Worm (Caenorhabditis elegans) whole organism, L2 larva: ENCODE data around the gene C27D6.1.
A peak's percentile ranks its signal among the peaks of the same experiment; 100 is the strongest.

Experiments used
- C34F6.9 ChIP-seq: fragments of 150-350 bp; optimal IDR thresholded peaks from 2 replicates; lab custom pipeline; 2014; ENCODE audit warnings: missing biosample characterization, missing genetic modification characterization
- F13H6.1 ChIP-seq: sonication (generic microtip); optimal IDR thresholded peaks from 2 replicates; lab custom pipeline; 2016; ENCODE audit warnings: missing genetic modification characterization, missing compliant biosample characterization
- Y55F3AM.14 ChIP-seq: fragments of 200-800 bp; sonication (Bioruptor generic); optimal IDR thresholded peaks from 2 replicates; lab custom pipeline; 2018; ENCODE audit warnings: mild to moderate bottlenecking, missing genetic modification characterization, missing compliant biosample characterization
- ZK546.5 ChIP-seq: sonication (generic microtip); optimal IDR thresholded peaks from 2 replicates; lab custom pipeline; 2017; ENCODE audit warnings: missing biosample characterization, missing genetic modification characterization
- alr-1 ChIP-seq: fragments of 150-350 bp; optimal IDR thresholded peaks from 2 replicates; lab custom pipeline; 2014; ENCODE audit warnings: missing biosample characterization, missing genetic modification characterization
- ama-1 ChIP-seq: fragments of 150-350 bp; optimal IDR thresholded peaks from 2 replicates; lab custom pipeline; 2018; ENCODE audit warnings: inconsistent platforms
- ceh-16 ChIP-seq: fragments of 150-350 bp; optimal IDR thresholded peaks from 2 replicates; lab custom pipeline; 2014; ENCODE audit warnings: missing biosample characterization, missing genetic modification characterization
- ceh-82 ChIP-seq: fragments of 150-350 bp; optimal IDR thresholded peaks from 2 replicates; lab custom pipeline; 2014; ENCODE audit warnings: missing biosample characterization, missing genetic modification characterization
- crh-2 ChIP-seq: sonication (generic microtip); optimal IDR thresholded peaks from 2 replicates; lab custom pipeline; 2017; ENCODE audit warnings: missing biosample characterization, missing genetic modification characterization
- dmd-4 ChIP-seq: sonication (generic microtip); optimal IDR thresholded peaks from 2 replicates; lab custom pipeline; 2017; ENCODE audit warnings: missing biosample characterization, missing genetic modification characterization
- egl-27 ChIP-seq: sonication (generic microtip); optimal IDR thresholded peaks from 3 replicates; lab custom pipeline; 2017; ENCODE audit warnings: missing biosample characterization, missing genetic modification reagents, missing genetic modification characterization
- elt-1 ChIP-seq: fragments of 150-350 bp; optimal IDR thresholded peaks from 2 replicates; lab custom pipeline; 2014; ENCODE audit warnings: missing biosample characterization, missing genetic modification characterization
- elt-3 ChIP-seq: sonication (generic microtip); optimal IDR thresholded peaks from 2 replicates; lab custom pipeline; 2017; ENCODE audit warnings: missing biosample characterization, missing genetic modification characterization
- fos-1 ChIP-seq: fragments of 150-350 bp; optimal IDR thresholded peaks from 2 replicates; lab custom pipeline; 2014; ENCODE audit warnings: missing biosample characterization, missing genetic modification characterization
- gmeb-1 ChIP-seq: fragments of 150-350 bp; optimal IDR thresholded peaks from 2 replicates; lab custom pipeline; 2014; ENCODE audit warnings: missing biosample characterization, missing genetic modification characterization
- lin-11 ChIP-seq: fragments of 150-350 bp; sonication (generic microtip); optimal IDR thresholded peaks from 2 replicates; lab custom pipeline; 2014; ENCODE audit warnings: missing biosample characterization, missing genetic modification characterization, inconsistent platforms, mixed read lengths
- lin-13 ChIP-seq: fragments of 150-350 bp; optimal IDR thresholded peaks from 2 replicates; lab custom pipeline; 2014; ENCODE audit warnings: missing biosample characterization, missing genetic modification reagents, missing genetic modification characterization
- lin-39 ChIP-seq: fragments of 150-350 bp; optimal IDR thresholded peaks from 2 replicates; lab custom pipeline; 2014; ENCODE audit warnings: missing biosample characterization, missing genetic modification reagents, missing genetic modification characterization
- lsy-2 ChIP-seq, 2 experiments: fragments of 150-350 bp in 1 of 2; sonication (generic microtip) in 1 of 2; optimal IDR thresholded peaks; 2 replicates each; lab custom pipeline; 2014 to 2017; ENCODE audit warnings: missing biosample characterization in 2 of 2, missing genetic modification characterization in 2 of 2
- mab-5 ChIP-seq: fragments of 150-350 bp; optimal IDR thresholded peaks from 2 replicates; lab custom pipeline; 2014; ENCODE audit warnings: missing biosample characterization, missing genetic modification characterization
- mbf-1 ChIP-seq: sonication (generic microtip); optimal IDR thresholded peaks from 2 replicates; lab custom pipeline; 2017; ENCODE audit warnings: missing biosample characterization, missing genetic modification characterization
- mdl-1 ChIP-seq, 2 experiments: fragments of 150-350 bp in 1 of 2; sonication (generic microtip) in 1 of 2; optimal IDR thresholded peaks; 2 replicates each; lab custom pipeline; 2017; ENCODE audit warnings: missing biosample characterization in 2 of 2, missing genetic modification characterization in 2 of 2
- nhr-10 ChIP-seq: sonication (generic microtip); optimal IDR thresholded peaks from 2 replicates; lab custom pipeline; 2017; ENCODE audit warnings: missing biosample characterization, missing genetic modification characterization
- nhr-11 ChIP-seq: fragments of 150-350 bp; optimal IDR thresholded peaks from 2 replicates; lab custom pipeline; 2014; ENCODE audit warnings: missing biosample characterization, missing genetic modification characterization
- nhr-12 ChIP-seq: fragments of 150-350 bp; optimal IDR thresholded peaks from 2 replicates; lab custom pipeline; 2014; ENCODE audit warnings: missing biosample characterization, missing genetic modification characterization
- nhr-129 ChIP-seq: fragments of 150-350 bp; optimal IDR thresholded peaks from 2 replicates; lab custom pipeline; 2014; ENCODE audit warnings: missing biosample characterization, missing genetic modification characterization
- nhr-21 ChIP-seq: fragments of 150-350 bp; optimal IDR thresholded peaks from 2 replicates; lab custom pipeline; 2014; ENCODE audit warnings: missing biosample characterization, missing genetic modification characterization
- nhr-237 ChIP-seq: fragments of 150-350 bp; optimal IDR thresholded peaks from 2 replicates; lab custom pipeline; 2014; ENCODE audit warnings: missing biosample characterization, missing genetic modification characterization
- nhr-25 ChIP-seq: fragments of 150-350 bp; sonication (generic microtip); optimal IDR thresholded peaks from 3 replicates; lab custom pipeline; 2014; ENCODE audit warnings: missing biosample characterization, missing genetic modification characterization
- nhr-6 ChIP-seq: fragments of 150-350 bp; optimal IDR thresholded peaks from 2 replicates; lab custom pipeline; 2014; ENCODE audit warnings: missing biosample characterization, missing genetic modification characterization
- nhr-77 ChIP-seq: fragments of 150-350 bp; optimal IDR thresholded peaks from 2 replicates; lab custom pipeline; 2014; ENCODE audit warnings: missing biosample characterization, missing genetic modification characterization
- peb-1 ChIP-seq: fragments of 150-350 bp; optimal IDR thresholded peaks from 2 replicates; lab custom pipeline; 2014; ENCODE audit warnings: missing biosample characterization, missing genetic modification characterization
- sem-4 ChIP-seq: fragments of 150-350 bp; optimal IDR thresholded peaks from 2 replicates; lab custom pipeline; 2014; ENCODE audit warnings: missing biosample characterization, missing genetic modification reagents, missing genetic modification characterization
- skn-1 ChIP-seq: sonication (generic microtip); optimal IDR thresholded peaks from 2 replicates; lab custom pipeline; 2017; ENCODE audit warnings: missing biosample characterization, missing genetic modification characterization
- sma-3 ChIP-seq: sonication (generic microtip); optimal IDR thresholded peaks from 2 replicates; lab custom pipeline; 2016; ENCODE audit warnings: missing genetic modification reagents, missing genetic modification characterization, missing compliant biosample characterization
- sma-9 ChIP-seq, 2 experiments: fragments of 150-350 bp in 1 of 2; sonication (generic microtip) in 1 of 2; optimal IDR thresholded peaks; 2 replicates each; lab custom pipeline; 2014 to 2016; ENCODE audit warnings: missing genetic modification characterization in 2 of 2, mild to moderate bottlenecking in 1 of 2, missing biosample characterization in 1 of 2, missing compliant biosample characterization in 1 of 2, missing genetic modification reagents in 1 of 2, moderate library complexity in 1 of 2
- unc-55 ChIP-seq: fragments of 150-350 bp; sonication (generic microtip); optimal IDR thresholded peaks from 3 replicates; lab custom pipeline; 2014; ENCODE audit warnings: missing biosample characterization, missing genetic modification reagents, missing genetic modification characterization
- zag-1 ChIP-seq: fragments of 150-350 bp; optimal IDR thresholded peaks from 2 replicates; lab custom pipeline; 2014; ENCODE audit warnings: missing biosample characterization, missing genetic modification characterization
- ztf-1 ChIP-seq: fragments of 200-800 bp; sonication (Bioruptor generic); conservative IDR thresholded peaks from 2 replicates; pipeline ENCODE4 v1.3.6; 2022; ENCODE audit warnings: missing genetic modification characterization, missing compliant biosample characterization

Gene C27D6.1

DNA sequence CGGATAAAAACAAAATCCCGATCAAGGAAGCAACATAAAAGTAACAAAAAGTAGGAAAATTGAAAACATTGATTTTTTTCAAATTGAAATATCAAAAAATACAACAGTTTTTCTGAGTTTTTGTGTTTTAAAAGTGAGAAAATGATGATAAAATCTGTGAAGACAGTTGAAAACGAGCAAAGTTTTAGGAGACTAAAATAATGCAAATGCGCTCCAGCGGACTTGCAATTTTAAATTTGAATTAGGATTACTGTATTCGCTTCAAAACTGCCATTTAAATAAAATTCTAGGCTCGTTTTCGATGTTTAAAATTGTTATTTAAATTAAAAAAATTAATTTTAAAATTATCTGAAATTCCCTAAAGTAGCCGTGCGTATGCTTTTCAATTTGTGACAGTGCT is 15.4 kb downstream of the C27D6.1 start:
- TF ChIP-seq sem-4, result no peak
- no peak for TF ChIP-seq alr-1 (tag; lab: Kevin White, UChicago)
- no peak for TF ChIP-seq nhr-77 (tag; lab: Kevin White, UChicago)
- no peak for TF ChIP-seq gmeb-1 (tag; lab: Kevin White, UChicago)
- TF ChIP-seq nhr-12 (tag; lab: Kevin White, UChicago), result no peak
- TF ChIP-seq, all 48 proteins: peak for 0

DNA sequence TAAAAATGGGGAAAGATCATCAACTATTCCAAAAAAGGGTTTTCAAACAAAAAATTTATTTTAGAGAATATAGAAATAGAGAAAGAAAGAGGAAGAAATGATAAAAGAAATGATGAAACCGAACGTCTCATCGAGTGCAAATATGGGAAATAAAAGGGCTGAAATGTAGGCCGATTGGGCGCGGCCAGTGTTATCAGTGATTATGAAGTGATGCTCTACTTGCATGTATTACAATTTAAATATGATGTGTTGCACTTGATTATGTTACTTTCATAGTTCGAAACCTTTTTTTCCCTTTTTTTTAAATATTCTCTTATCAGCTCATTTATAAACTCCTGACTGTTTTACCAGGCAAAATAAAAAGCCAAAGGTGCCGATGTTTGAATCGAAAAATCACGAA is 19.2 kb downstream of the C27D6.1 start:
- TF ChIP-seq F13H6.1, result peak; percentile 52
- TF ChIP-seq lin-11, result no peak
- TF ChIP-seq sma-9 (GFP tag; optimal IDR thresholded peaks at IDR 0.05; lab: Kevin White, UChicago), result peak; percentile 44
- TF ChIP-seq sma-9 (tag; optimal IDR thresholded peaks at IDR 0.05; lab: Kevin White, UChicago), result no peak
- no peak for TF ChIP-seq ceh-16 (tag; lab: Kevin White, UChicago)
- TF ChIP-seq fos-1 (tag; lab: Kevin White, UChicago), result peak; percentile 97

DNA sequence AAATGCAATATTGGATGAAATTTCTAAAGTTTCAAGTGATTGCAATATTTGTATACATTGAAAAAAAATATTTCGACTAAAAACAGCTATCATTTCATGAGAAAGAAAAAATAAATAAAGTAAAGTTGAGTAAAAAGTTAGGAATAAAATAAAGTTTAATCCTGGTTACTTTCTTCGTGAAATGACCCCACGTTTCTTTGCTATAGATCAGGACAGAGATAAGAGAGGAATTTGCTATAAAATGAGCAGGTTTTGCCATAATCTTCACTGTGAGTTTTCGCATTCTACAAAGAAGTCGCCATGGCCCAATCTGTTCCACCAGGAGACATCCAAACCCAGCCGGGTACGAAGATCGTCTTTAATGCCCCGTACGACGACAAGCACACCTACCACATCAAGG is 21.5 kb downstream of the C27D6.1 start, which contains the start of gene msp-49:
msp-49 (plus strand) TSS at position 301 of the 400 bp plus-strand sequence.
- no peak for TF ChIP-seq ceh-16 (tag; lab: Kevin White, UChicago)
- TF ChIP-seq ama-1, result no peak
- TF ChIP-seq mdl-1 (tag; optimal IDR thresholded peaks at IDR 0.05; lab: Kevin White, UChicago), result no peak
- no peak for TF ChIP-seq fos-1 (tag; lab: Kevin White, UChicago)
- no peak for TF ChIP-seq nhr-25 (tag; lab: Kevin White, UChicago)
- TF ChIP-seq lin-13 (GFP tag; lab: Kevin White, UChicago), result no peak
- TF ChIP-seq mab-5, result no peak
- TF ChIP-seq lin-39 (tag; lab: Kevin White, UChicago), result no peak
- TF ChIP-seq nhr-129 (tag; lab: Kevin White, UChicago), result no peak
- no peak for TF ChIP-seq dmd-4 (tag; lab: Kevin White, UChicago)
- TF ChIP-seq zag-1, result no peak
- no peak for TF ChIP-seq F13H6.1
- TF ChIP-seq elt-3 (tag; lab: Kevin White, UChicago), result no peak
- no peak for TF ChIP-seq peb-1 (tag; lab: Kevin White, UChicago)
- no peak for TF ChIP-seq gmeb-1 (tag; lab: Kevin White, UChicago)
- TF ChIP-seq ZK546.5 (tag; lab: Kevin White, UChicago), result no peak
- no peak for TF ChIP-seq egl-27 (tag; lab: Kevin White, UChicago)

- TF ChIP-seq nhr-11 (no peak), mbf-1 (tag; lab: Kevin White, UChicago) (no peak), skn-1 (tag; lab: Kevin White, UChicago) (no peak), ceh-16 (tag; lab: Kevin White, UChicago) (no peak), C34F6.9 (no peak), crh-2 (tag; lab: Kevin White, UChicago) (no peak), egl-27 (tag; lab: Kevin White, UChicago) (no peak), nhr-237 (no peak), ama-1 (no peak), nhr-21 (tag; lab: Kevin White, UChicago) (no peak), F13H6.1 (no peak), unc-55 (GFP tag; lab: Kevin White, UChicago) (no peak), ztf-1 (GFP tag; lab: Robert Waterston, UW) (no peak)
Measured at ce11 chrII:5195504-5195903, 23.0 kb downstream of the C27D6.1 start, which contains the start of gene C34F11.5. Gene C34F11.5, plus strand, starts transcription at chrII:5195804.

DNA sequence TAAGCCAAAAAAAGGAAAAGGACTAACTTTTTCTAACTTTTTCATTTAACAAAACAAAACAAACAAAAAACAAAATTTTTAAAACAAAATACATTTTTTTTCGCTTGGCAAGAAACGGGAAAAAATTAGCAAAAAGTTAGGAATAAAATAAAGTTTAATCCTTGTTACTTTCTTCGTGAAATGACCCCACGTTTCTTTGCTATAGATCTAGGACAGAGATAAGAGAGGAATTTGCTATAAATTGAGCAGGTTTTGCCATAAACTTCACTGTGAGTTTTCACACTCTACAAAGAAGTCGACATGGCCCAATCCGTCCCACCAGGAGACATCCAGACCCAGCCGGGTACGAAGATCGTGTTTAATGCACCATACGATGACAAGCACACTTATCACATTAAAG is 26.9 kb downstream of the C27D6.1 start, which contains the start of gene msp-50:
msp-50 (plus strand) TSS at position 301 of the 400 bp plus-strand sequence.
- no peak for TF ChIP-seq Y55F3AM.14 (GFP tag; lab: Kevin White, UChicago)
- no peak for TF ChIP-seq sma-3 (GFP tag; lab: Kevin White, UChicago)
- TF ChIP-seq F13H6.1, result no peak
- TF ChIP-seq elt-1 (tag; lab: Kevin White, UChicago), result no peak
- no peak for TF ChIP-seq ZK546.5 (tag; lab: Kevin White, UChicago)
- TF ChIP-seq ceh-82 (tag; lab: Kevin White, UChicago), result no peak
- no peak for TF ChIP-seq lin-13 (GFP tag; lab: Kevin White, UChicago)
- no peak for TF ChIP-seq nhr-6 (tag; lab: Kevin White, UChicago)
- TF ChIP-seq lin-39 (tag; lab: Kevin White, UChicago), result no peak
- TF ChIP-seq nhr-10 (tag; lab: Kevin White, UChicago), result no peak
- TF ChIP-seq nhr-25 (tag; lab: Kevin White, UChicago), result no peak
- TF ChIP-seq gmeb-1 (tag; lab: Kevin White, UChicago), result no peak
- no peak for TF ChIP-seq nhr-237
- no peak for TF ChIP-seq C34F6.9
- no peak for TF ChIP-seq zag-1
- no peak for TF ChIP-seq lin-11
- no peak for TF ChIP-seq elt-3 (tag; lab: Kevin White, UChicago)
- no peak for TF ChIP-seq fos-1 (tag; lab: Kevin White, UChicago)
- TF ChIP-seq nhr-77 (tag; lab: Kevin White, UChicago), result no peak
- no peak for TF ChIP-seq lsy-2 (tag; optimal IDR thresholded peaks at IDR 0.05; lab: Kevin White, UChicago)
- TF ChIP-seq, all 48 proteins: peak for 0
